Worm (Caenorhabditis elegans): ENCODE measurements around the gene srj-25.

ce11 chrV:736171-736570 lies at the start of gene srj-25:
- TF ChIP-seq snpc-4 (tag; optimal IDR thresholded peaks at IDR 0.05) (no peak), unc-120 (tag; optimal IDR thresholded peaks at IDR 0.05; ENCODE audit: poor library complexity, severe bottlenecking) (no peak), nhr-12 (tag; optimal IDR thresholded peaks at IDR 0.05) (no peak), mls-2 (tag; optimal IDR thresholded peaks at IDR 0.05) (no peak), mep-1 (tag; optimal IDR thresholded peaks at IDR 0.05) (no peak), unc-39 (tag; optimal IDR thresholded peaks at IDR 0.05) (no peak), lsy-2 (tag; optimal IDR thresholded peaks at IDR 0.05) (no peak), elt-3 (tag; optimal IDR thresholded peaks at IDR 0.05) (no peak), hlh-1 (tag; optimal IDR thresholded peaks at IDR 0.05) (no peak), nhr-237 (tag; optimal IDR thresholded peaks at IDR 0.05) (no peak), blmp-1 (tag; optimal IDR thresholded peaks at IDR 0.05) (no peak)

Data from whole organism, mixed stage, embryonic.